Fruit fly (Drosophila melanogaster) S2 (cell line): ENCODE results near the gene CG42266.

Experiments used
- CG8478 ChIP-seq: fragments of >200 bp; optimal IDR thresholded peaks from 2 replicates; lab custom pipeline; 2018
- CTCF ChIP-seq, 2 experiments: fragments of >200 bp; optimal IDR thresholded peaks; 2 replicates each; lab custom pipeline; 2018

CG42266 gene

DNA sequence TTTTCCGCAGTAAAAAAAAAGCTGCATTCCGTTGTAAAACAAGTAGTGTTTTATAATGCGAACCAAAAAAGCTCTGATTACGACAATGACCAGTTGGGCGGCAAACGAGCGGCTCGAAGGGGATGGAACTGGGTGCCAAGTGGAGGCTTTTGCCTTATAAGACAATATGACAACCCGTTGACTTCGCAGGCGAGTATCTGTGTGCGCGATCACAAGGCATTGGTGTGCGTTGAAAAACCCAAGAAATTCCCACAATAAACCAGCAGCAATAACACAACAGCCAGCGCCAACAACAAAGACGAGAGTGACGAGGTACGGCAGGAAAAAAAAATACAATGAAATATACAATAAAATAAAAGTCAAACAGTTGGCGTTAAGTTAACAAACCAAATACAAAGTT lies 25.1 kb downstream of the CG42266 start:
- TF ChIP-seq CG8478: no peak
- TF ChIP-seq CTCF (optimal IDR thresholded peaks at IDR 0.05; lab: Kevin White, UChicago): no peak

DNA sequence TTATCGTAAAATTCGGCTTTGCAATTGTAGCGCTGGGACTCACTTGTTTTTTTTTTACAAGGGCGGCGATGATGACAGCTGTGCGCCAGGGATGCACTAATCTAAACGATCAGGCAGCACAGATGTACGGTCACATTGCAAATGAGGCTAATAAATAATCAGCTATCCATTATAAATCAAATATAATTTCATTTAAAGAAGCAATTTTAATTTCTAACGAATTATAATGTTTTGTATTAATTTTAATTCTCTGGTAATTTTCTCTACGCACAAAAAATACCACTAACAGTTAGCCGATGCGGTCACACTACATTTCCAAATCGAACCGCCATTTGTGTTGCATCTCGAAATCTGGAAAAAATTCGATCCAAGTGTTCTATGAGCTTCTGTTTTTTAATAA lies 29.5 kb downstream of the CG42266 start, which contains the start of the genes cni and fzy:
Gene cni (minus strand): TSS at position 79 of the 400 bp plus-strand sequence.
Gene fzy (plus strand): TSS at position 309 of the 400 bp plus-strand sequence.
- TF ChIP-seq CTCF (optimal IDR thresholded peaks at IDR 0.05; lab: Kevin White, UChicago): peak in 1 of 2 experiments; percentile 6
- TF ChIP-seq CG8478: no peak

dm6 chr2L:16307026-16307703 lies 33.0 kb downstream of the CG42266 start, which contains the start of the genes CG5861 and Syx5:
CG5861 (minus strand) TSS chr2L:16307298.
Syx5 (plus strand) TSS chr2L:16307346.
- TF ChIP-seq CTCF (optimal IDR thresholded peaks at IDR 0.05; lab: Kevin White, UChicago) (no peak), CG8478 (no peak)

DNA sequence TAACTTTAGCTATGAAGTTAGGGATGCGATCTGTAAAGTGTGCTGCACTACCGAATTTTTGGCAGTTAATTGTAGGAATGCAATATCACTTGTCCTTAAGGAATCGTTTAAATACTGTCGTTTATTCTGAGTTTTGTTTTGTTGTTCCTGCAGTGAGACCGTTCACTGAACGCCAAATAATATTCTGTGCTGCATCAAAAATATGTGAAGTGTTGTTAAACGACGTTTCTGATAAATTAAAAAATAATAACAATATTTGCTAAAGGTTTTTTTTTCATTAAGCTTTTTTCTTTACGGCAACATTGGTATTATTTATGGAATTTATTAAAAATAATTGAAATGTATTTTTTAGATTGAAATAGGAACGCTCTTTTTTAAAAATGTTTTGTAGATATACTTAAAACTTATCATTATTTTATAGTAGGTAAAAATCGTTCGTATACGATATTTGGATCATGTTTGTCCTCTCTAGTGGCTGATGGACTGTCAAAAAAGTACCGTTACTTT lies 37.3 kb downstream of the CG42266 start, which contains the start of gene GMF:
Gene GMF (minus strand): TSS at position 182 of the 507 bp plus-strand sequence.
- TF ChIP-seq CG8478 (no peak), CTCF (optimal IDR thresholded peaks at IDR 0.05; lab: Kevin White, UChicago) (peak in 1 of 2 experiments; percentile 18)

dm6 chr2L:16299466-16300311 lies 40.5 kb downstream of the CG42266 start, which contains the start of the genes heix and CG17328:
heix (minus strand) TSS chr2L:16299858.
CG17328 (plus strand) TSS chr2L:16299943.
- TF ChIP-seq CG8478: no peak
- no peak for TF ChIP-seq CTCF (optimal IDR thresholded peaks at IDR 0.05; lab: Kevin White, UChicago)

dm6 chr2L:16293703-16294233 lies 46.4 kb downstream of the CG42266 start, which contains the start of gene Cyp303a1:
Cyp303a1 (plus strand) TSS chr2L:16294183.
- no peak for TF ChIP-seq CTCF (optimal IDR thresholded peaks at IDR 0.05; lab: Kevin White, UChicago)
- TF ChIP-seq CG8478: no peak

DNA sequence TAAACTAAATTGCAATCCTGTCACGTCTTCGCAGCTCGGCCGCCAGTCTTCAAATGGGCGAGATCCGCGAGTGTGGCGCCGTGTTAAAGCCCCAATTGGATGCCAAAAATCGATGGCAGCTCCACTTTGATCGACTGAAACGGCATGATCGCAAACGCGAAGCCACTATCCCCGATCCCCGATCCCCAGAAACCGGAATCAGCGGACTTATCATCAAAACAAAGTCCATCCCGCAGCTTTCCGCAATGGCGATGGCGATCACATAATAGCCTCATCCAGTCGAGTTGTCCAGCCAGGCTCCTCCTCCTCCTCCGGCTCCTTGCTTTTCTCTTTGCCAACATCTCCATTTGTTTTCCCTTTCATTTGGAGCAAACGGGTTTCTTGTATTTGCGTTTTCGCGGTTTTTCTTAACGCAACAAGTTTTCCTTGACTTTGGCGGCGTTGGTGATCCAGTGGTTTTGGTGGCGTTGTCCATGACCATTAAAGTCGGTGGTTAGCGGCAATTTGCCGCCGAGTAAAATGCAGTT lies 47.1 kb downstream of the CG42266 start, which contains the start of gene CG13258:
Gene CG13258 (minus strand): TSS at position 51 of the 527 bp plus-strand sequence.
- TF ChIP-seq CTCF (optimal IDR thresholded peaks at IDR 0.05; lab: Kevin White, UChicago): no peak
- no peak for TF ChIP-seq CG8478

DNA sequence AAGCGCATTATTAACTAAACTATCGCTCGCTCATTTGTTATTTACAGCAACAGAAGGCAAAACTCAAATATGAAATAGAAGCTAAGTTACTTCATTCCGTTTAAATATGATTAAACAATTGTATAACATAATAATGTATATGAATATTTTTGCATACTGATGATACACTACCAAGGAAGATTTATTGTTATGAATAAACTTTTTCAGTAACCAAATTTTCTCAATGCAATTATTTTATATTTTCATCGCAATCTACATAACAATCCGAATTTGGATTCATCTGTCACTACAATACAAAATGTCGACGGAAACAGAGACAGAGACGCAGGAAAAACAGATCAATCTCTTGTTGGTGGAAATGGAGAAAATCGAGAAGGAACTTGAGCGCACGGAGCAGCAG lies 49.2 kb downstream of the CG42266 start, which contains the start of gene CG17329:
Gene CG17329 (plus strand): TSS at position 301 of the 400 bp plus-strand sequence.
- TF ChIP-seq CG8478: no peak
- no peak for TF ChIP-seq CTCF (optimal IDR thresholded peaks at IDR 0.05; lab: Kevin White, UChicago)

DNA sequence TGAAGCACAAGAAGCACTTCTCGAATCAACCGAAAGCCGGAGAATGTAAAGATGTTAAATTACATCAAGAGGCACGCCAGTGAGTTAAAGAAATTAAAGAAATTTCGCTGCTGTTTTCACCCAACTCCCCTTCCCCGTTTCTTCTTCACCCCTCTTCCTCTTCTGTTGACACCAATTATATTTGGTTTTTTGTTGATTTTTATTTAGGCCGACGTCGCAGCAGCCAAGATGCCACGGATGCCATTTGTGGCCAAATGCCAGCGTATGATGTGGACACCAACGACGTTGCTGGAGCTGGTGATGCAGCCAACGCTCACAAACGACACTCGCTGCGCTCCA lies 51.8 kb downstream of the CG42266 start:
- TF ChIP-seq CTCF (optimal IDR thresholded peaks at IDR 0.05; lab: Kevin White, UChicago) (no peak), CG8478 (no peak)
